Worm (Caenorhabditis elegans) whole organism, L4/young adult: ENCODE results near the gene syg-1.

Experiments
- W03F9.2 ChIP-seq: fragments of 150-350 bp; optimal IDR thresholded peaks from 2 replicates; lab custom pipeline; 2014; ENCODE audit warnings: missing biosample characterization, missing genetic modification characterization
- dao-5 ChIP-seq: sonication (generic microtip); optimal IDR thresholded peaks from 2 replicates; lab custom pipeline; 2016; ENCODE audit warnings: missing genotype, missing genetic modification characterization, moderate library complexity, missing compliant biosample characterization

DNA sequence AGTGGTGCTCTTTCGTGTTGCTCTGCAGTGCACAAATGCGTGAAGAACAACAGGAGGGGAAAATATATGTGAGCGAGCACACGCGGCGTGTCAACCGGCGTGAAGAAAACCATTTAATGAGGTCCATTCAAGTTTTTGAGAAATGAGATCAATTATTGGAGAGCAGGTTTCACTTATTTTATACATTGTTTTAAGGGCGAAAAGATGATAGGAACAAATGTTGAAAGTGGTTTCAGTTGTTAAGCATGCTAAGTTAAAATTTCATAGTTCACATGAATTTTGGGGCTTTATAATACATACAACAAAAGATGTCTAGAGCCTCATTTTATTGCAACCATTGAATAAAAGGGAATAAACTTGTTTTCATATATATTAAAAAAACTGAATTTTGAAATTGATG, 36.3 kb downstream of the syg-1 start, which contains the start of gene K02E10.5:
- TF ChIP-seq W03F9.2 (tag; lab: Kevin White, UChicago) (no peak), dao-5 (tag; lab: Kevin White, UChicago) (no peak)
